Fruit fly (Drosophila melanogaster) whole organism, pupa: ENCODE data around the gene dpr2.
A peak's percentile ranks its signal among the peaks of the same experiment; 100 is the strongest.

Experiments
- CG10348 ChIP-seq: fragments of 200-800 bp; sonication (Bioruptor generic); IDR thresholded peaks from 2 replicates; pipeline ENCODE4 v1.3.6; 2022; ENCODE audit warnings: missing biosample characterization, missing genetic modification characterization
- CG12605 ChIP-seq: fragments of 200-800 bp; sonication (Bioruptor generic); IDR thresholded peaks from 2 replicates; pipeline ENCODE4 v1.3.6; 2022; ENCODE audit warnings: missing biosample characterization, missing genetic modification characterization
- CG13204 ChIP-seq: fragments of 200-800 bp; sonication (Bioruptor generic); optimal IDR thresholded peaks from 2 replicates; lab custom pipeline; 2018; ENCODE audit warnings: missing biosample characterization, mild to moderate bottlenecking, missing genetic modification characterization, moderate library complexity
- CG14655 ChIP-seq: fragments of 200-800 bp; sonication (Bioruptor generic); optimal IDR thresholded peaks from 3 replicates; lab custom pipeline; 2017; ENCODE audit warnings: mild to moderate bottlenecking, missing biosample characterization, missing genetic modification reagents, missing genetic modification characterization
- CG15710 ChIP-seq: fragments of 200-800 bp; sonication (Bioruptor generic); optimal IDR thresholded peaks from 2 replicates; lab custom pipeline; 2018; ENCODE audit warnings: missing biosample characterization, mild to moderate bottlenecking, missing genetic modification characterization, moderate library complexity
- CG17806 ChIP-seq: fragments of 200-800 bp; sonication (Bioruptor generic); optimal IDR thresholded peaks from 2 replicates; lab custom pipeline; 2018; ENCODE audit warnings: missing biosample characterization, mild to moderate bottlenecking, missing genetic modification characterization, moderate library complexity
- CG32121 ChIP-seq: fragments of 200-800 bp; sonication (Bioruptor generic); IDR thresholded peaks from 2 replicates; pipeline ENCODE4 v1.3.6; 2022; ENCODE audit warnings: missing biosample characterization, missing genetic modification characterization
- CG34367 ChIP-seq: fragments of 200-800 bp; sonication (Bioruptor generic); optimal IDR thresholded peaks from 2 replicates; lab custom pipeline; 2018; ENCODE audit warnings: missing biosample characterization, mild to moderate bottlenecking, missing genetic modification characterization
- CG4496 ChIP-seq: fragments of 200-800 bp; sonication (Bioruptor generic); IDR thresholded peaks from 3 replicates; pipeline ENCODE4 v1.3.6; 2022; ENCODE audit warnings: missing biosample characterization, missing genetic modification characterization
- CG8159 ChIP-seq: fragments of 200-800 bp; sonication (Bioruptor generic); optimal IDR thresholded peaks from 3 replicates; lab custom pipeline; 2018; ENCODE audit warnings: missing biosample characterization, mild to moderate bottlenecking, missing genetic modification characterization, moderate library complexity
- CG8301 ChIP-seq: fragments of 200-800 bp; sonication (Bioruptor generic); optimal IDR thresholded peaks from 2 replicates; lab custom pipeline; 2018; ENCODE audit warnings: missing biosample characterization, mild to moderate bottlenecking, missing genetic modification characterization
- CG9948 ChIP-seq: fragments of 200-800 bp; sonication (Bioruptor generic); optimal IDR thresholded peaks from 2 replicates; lab custom pipeline; 2018; ENCODE audit warnings: missing biosample characterization, mild to moderate bottlenecking, missing genetic modification characterization, moderate library complexity
- D1 ChIP-seq: fragments of 200-800 bp; sonication (Bioruptor generic); optimal IDR thresholded peaks from 2 replicates; lab custom pipeline; 2018; ENCODE audit warnings: missing biosample characterization, mild to moderate bottlenecking, missing genetic modification characterization, moderate library complexity
- EcR ChIP-seq: fragments of 200-800 bp; sonication (Bioruptor generic); optimal IDR thresholded peaks from 3 replicates; lab custom pipeline; 2019; ENCODE audit warnings: missing biosample characterization, missing genetic modification characterization, mild to moderate bottlenecking, moderate library complexity, missing genetic modification reagents
- Ets98B ChIP-seq: fragments of 200-800 bp; sonication (Bioruptor generic); IDR thresholded peaks from 2 replicates; pipeline ENCODE4 v1.3.6; 2022; ENCODE audit warnings: missing biosample characterization, missing genetic modification characterization
- Pif1A ChIP-seq: fragments of 200-800 bp; sonication (Bioruptor generic); optimal IDR thresholded peaks from 3 replicates; lab custom pipeline; 2016; ENCODE audit warnings: missing biosample characterization, missing genetic modification characterization
- Pif1B ChIP-seq: fragments of 200-800 bp; sonication (Bioruptor generic); optimal IDR thresholded peaks from 3 replicates; lab custom pipeline; 2016; ENCODE audit warnings: missing biosample characterization, missing genetic modification characterization
- Snoo ChIP-seq: fragments of 200-800 bp; sonication (Bioruptor generic); optimal IDR thresholded peaks from 3 replicates; lab custom pipeline; 2017; ENCODE audit warnings: missing biosample characterization, mild to moderate bottlenecking, missing genetic modification characterization, inconsistent platforms
- fd96Ca ChIP-seq: fragments of 200-800 bp; sonication (Bioruptor generic); IDR thresholded peaks from 3 replicates; pipeline ENCODE4 v1.3.6; 2022; ENCODE audit warnings: missing biosample characterization, missing genetic modification characterization
- gl ChIP-seq: fragments of 200-800 bp; sonication (Bioruptor generic); optimal IDR thresholded peaks from 2 replicates; lab custom pipeline; 2018; ENCODE audit warnings: missing biosample characterization, mild to moderate bottlenecking, missing genetic modification characterization
- rn ChIP-seq: fragments of 200-800 bp; sonication (Bioruptor generic); IDR thresholded peaks from 2 replicates; pipeline ENCODE4 v1.3.6; 2022; ENCODE audit warnings: missing biosample characterization, missing genetic modification characterization

dpr2 gene

DNA sequence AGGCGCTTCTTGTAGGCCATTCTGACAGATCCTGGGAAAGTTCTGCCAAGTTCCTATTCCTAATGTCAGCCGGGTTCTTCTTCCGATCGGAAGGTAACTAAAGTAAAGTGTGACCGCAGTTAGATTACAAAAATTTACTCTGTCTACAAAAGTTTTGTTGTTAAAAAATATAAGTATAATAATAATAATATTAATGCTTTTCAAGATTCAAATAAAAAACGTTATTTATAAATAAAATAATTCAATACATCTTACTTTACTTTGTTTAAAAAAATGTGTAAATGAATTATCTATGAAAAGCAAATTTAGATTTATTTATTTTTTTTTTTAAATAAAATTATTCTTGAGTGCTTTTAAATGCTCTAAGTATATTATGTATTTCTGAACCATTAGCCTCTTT, 11.2 kb upstream of the dpr2 start, which contains the start of gene abo:
Gene abo, minus strand, starts transcription at position 101 of the 400 bp plus-strand sequence.
- no peak for TF ChIP-seq CG32121 (GFP tag; lab: Robert Waterston, UW)
- TF ChIP-seq CG12605 (GFP tag; lab: Robert Waterston, UW) = no peak
- no peak for TF ChIP-seq D1 (tag; lab: Kevin White, UChicago)
- TF ChIP-seq CG10348 (GFP tag; lab: Robert Waterston, UW) = no peak
- TF ChIP-seq EcR = no peak
- TF ChIP-seq CG4496 (GFP tag; lab: Robert Waterston, UW) = no peak
- TF ChIP-seq CG9948 (tag; lab: Kevin White, UChicago) = no peak
- no peak for TF ChIP-seq CG34367
- TF ChIP-seq Ets98B = no peak
- TF ChIP-seq CG15710 (tag; lab: Kevin White, UChicago) = no peak
- no peak for TF ChIP-seq rn (GFP tag; lab: Robert Waterston, UW)
- TF ChIP-seq gl (tag; lab: Kevin White, UChicago) = no peak
- TF ChIP-seq Pif1A (GFP tag; lab: Kevin White, UChicago) = no peak
- no peak for TF ChIP-seq CG13204 (GFP tag; lab: Kevin White, UChicago)
- no peak for TF ChIP-seq CG17806 (tag; lab: Kevin White, UChicago)
- no peak for TF ChIP-seq CG8159 (tag; lab: Kevin White, UChicago)

DNA sequence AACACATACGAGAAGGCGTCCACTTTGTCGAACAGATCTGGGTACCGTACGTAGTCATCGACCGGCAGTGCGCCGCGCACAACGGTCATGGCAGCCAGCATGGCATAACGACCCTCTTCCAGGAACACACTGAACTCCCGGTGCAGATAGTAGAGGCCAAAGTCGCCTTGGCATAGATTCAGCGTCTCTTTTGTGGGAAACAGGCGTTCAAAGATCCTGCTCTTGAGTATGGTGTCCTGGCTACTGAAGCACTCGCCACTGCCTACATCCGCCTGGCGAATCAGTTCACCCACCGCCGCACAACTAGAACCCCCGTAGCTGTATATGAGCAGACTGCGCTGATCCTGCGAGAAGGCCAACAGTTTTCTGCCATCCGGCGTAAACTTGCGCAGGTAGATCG, 10.7 kb upstream of the dpr2 start:
- no peak for TF ChIP-seq CG14655 (GFP tag; lab: Kevin White, UChicago)
- no peak for TF ChIP-seq D1 (tag; lab: Kevin White, UChicago)
- no peak for TF ChIP-seq EcR
- TF ChIP-seq Pif1B (GFP tag; lab: Kevin White, UChicago) = no peak
- TF ChIP-seq gl (tag; lab: Kevin White, UChicago) = no peak
- TF ChIP-seq CG4496 (GFP tag; lab: Robert Waterston, UW) = no peak
- no peak for TF ChIP-seq CG34367
- no peak for TF ChIP-seq Pif1A (GFP tag; lab: Kevin White, UChicago)
- TF ChIP-seq Ets98B = no peak
- no peak for TF ChIP-seq CG13204 (GFP tag; lab: Kevin White, UChicago)
- no peak for TF ChIP-seq CG8301
- no peak for TF ChIP-seq CG17806 (tag; lab: Kevin White, UChicago)
- TF ChIP-seq, all 21 proteins: peak for 0

DNA sequence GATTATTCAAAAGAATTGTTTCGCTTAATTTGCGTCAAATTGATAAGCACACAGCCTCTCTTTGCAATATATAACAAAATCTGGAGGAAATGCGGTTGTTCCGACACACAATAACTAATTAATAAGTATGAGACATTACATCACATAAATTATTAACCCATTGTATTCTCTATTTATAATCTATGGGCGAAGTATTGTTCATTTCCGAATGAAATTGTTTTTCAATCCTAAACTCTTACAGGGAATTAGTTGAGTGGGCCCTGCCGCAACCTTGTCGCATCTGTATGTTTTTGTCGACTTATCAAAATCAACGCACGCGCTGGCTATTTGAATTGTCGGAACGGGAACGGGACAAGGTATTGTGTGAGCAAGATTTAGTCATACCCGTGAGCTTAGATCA, 8.3 kb upstream of the dpr2 start, which contains the start of gene CG16743:
Gene CG16743, plus strand, starts transcription at position 57 of the 400 bp plus-strand sequence.
- TF ChIP-seq CG12605 (GFP tag; lab: Robert Waterston, UW) = no peak
- TF ChIP-seq CG15710 (tag; lab: Kevin White, UChicago) = no peak
- TF ChIP-seq CG17806 (tag; lab: Kevin White, UChicago) = no peak
- no peak for TF ChIP-seq gl (tag; lab: Kevin White, UChicago)
- no peak for TF ChIP-seq CG13204 (GFP tag; lab: Kevin White, UChicago)
- TF ChIP-seq EcR = no peak
- no peak for TF ChIP-seq Ets98B
- TF ChIP-seq D1 (tag; lab: Kevin White, UChicago) = no peak
- no peak for TF ChIP-seq CG9948 (tag; lab: Kevin White, UChicago)
- no peak for TF ChIP-seq CG8301
- TF ChIP-seq Snoo (tag; lab: Kevin White, UChicago) = no peak
- no peak for TF ChIP-seq CG32121 (GFP tag; lab: Robert Waterston, UW)
- no peak for TF ChIP-seq fd96Ca
- TF ChIP-seq CG4496 (GFP tag; lab: Robert Waterston, UW) = no peak
- TF ChIP-seq CG14655 (GFP tag; lab: Kevin White, UChicago) = no peak
- no peak for TF ChIP-seq CG8159 (tag; lab: Kevin White, UChicago)
- no peak for TF ChIP-seq Pif1A (GFP tag; lab: Kevin White, UChicago)
- TF ChIP-seq CG34367 = no peak
- TF ChIP-seq rn (GFP tag; lab: Robert Waterston, UW) = no peak

DNA sequence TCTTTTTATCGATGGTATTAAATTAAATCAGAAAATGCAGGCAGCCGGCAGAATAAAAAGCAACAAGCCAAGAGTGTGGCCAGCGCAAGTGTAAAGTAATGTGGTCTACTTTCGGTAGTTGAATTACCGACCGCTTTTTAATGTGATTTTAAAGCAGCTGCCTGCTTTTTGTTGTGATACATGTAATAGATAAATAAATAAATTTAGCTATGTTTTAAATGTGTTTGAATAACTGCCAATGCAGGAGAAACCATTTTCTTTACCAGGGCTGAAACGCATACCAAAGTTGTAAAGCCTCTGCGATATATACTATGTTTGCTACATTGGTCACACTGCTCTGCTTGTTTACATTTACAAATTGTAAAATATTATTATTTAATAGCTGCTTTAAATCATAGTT, 6.2 kb upstream of the dpr2 start, which contains the start of the genes Tmem214 and YL-1:
Gene Tmem214, minus strand, starts transcription at position 142 of the 400 bp plus-strand sequence.
Gene YL-1, plus strand, starts transcription at position 310 of the 400 bp plus-strand sequence.
- TF ChIP-seq fd96Ca = 0 out of 3 replicates have a peak, but pooled peaks have one; percentile 14
- no peak for TF ChIP-seq CG8301
- peak; percentile 0 for TF ChIP-seq CG8159 (tag; lab: Kevin White, UChicago)
- TF ChIP-seq, all 21 proteins: peak for 2

DNA sequence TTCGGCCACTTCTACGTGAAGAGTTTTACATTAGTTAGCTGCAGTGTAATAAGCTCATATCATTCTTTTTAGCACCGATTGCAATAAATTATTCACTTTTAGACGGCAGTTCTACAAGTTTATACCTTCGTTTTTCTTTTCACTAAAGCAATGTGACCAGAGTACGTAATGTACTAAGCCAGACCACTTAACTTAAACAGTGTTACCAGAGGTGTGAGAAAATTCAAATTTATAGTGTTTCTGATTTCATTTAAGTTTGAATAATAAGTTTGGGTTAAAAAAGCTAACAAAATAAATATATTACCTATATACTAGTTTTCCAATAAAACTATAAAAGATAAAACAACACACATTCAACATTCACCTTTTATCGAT, 4.0 kb upstream of the dpr2 start:
- TF ChIP-seq CG32121 (GFP tag; lab: Robert Waterston, UW) (no peak), CG14655 (GFP tag; lab: Kevin White, UChicago) (no peak), Ets98B (no peak), CG4496 (GFP tag; lab: Robert Waterston, UW) (no peak; the same call in 2 of the 3 replicates), gl (tag; lab: Kevin White, UChicago) (no peak), D1 (tag; lab: Kevin White, UChicago) (no peak), CG9948 (tag; lab: Kevin White, UChicago) (no peak), CG12605 (GFP tag; lab: Robert Waterston, UW) (no peak), CG15710 (tag; lab: Kevin White, UChicago) (no peak), CG34367 (no peak), CG17806 (tag; lab: Kevin White, UChicago) (no peak), EcR (no peak)

DNA sequence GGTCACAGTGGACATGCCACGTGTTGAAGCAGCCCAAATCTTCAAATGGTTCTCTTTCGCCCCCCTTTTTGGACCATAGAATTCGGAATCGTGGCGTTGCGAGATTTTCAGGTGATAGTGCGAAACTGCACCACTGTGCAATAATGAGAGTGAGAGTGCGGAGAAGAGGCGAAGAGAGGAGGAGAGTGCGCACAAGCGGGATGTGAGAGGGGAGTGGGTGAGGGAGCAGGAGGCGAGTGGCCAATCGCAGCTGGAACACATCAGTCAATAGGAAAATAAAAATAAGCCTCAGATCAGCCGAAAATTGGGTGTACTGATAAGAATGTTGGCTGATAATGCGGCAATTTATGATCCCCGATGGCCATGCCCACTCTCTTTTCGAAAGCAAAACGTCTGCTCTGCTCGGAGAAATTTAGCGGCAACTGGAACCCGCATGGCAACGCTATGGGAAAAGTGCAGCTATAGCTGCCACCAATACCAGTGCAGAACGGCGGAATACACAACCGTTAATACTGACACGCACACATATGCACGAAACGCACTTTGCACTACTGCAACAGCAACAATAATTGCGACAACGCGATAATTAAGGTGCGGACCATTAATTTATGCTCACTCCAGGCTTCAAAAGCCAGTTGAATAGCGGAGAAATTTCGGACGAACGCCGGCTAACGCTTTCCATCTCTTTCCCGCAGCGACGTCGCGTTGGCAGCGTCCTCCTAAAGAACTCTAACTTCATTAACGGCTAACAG, 3.5 kb upstream of the dpr2 start:
- TF ChIP-seq Pif1A (GFP tag; lab: Kevin White, UChicago) (no peak), CG9948 (tag; lab: Kevin White, UChicago) (no peak), rn (GFP tag; lab: Robert Waterston, UW) (no peak), fd96Ca (0 out of 3 replicates have a peak, but pooled peaks have one; percentile 22), CG8159 (tag; lab: Kevin White, UChicago) (peak; percentile 33), CG10348 (GFP tag; lab: Robert Waterston, UW) (no peak), CG34367 (no peak), Pif1B (GFP tag; lab: Kevin White, UChicago) (peak; percentile 28), D1 (tag; lab: Kevin White, UChicago) (no peak), EcR (peak; percentile 52), Snoo (tag; lab: Kevin White, UChicago) (peak; percentile 7), CG14655 (GFP tag; lab: Kevin White, UChicago) (no peak), CG13204 (GFP tag; lab: Kevin White, UChicago) (no peak), CG15710 (tag; lab: Kevin White, UChicago) (peak; percentile 18), CG32121 (GFP tag; lab: Robert Waterston, UW) (peak; percentile 38; the same call in 1 of the 2 replicates), CG4496 (GFP tag; lab: Robert Waterston, UW) (peak; percentile 58), CG12605 (GFP tag; lab: Robert Waterston, UW) (peak; percentile 38; the same call in 1 of the 2 replicates), Ets98B (peak; percentile 61), gl (tag; lab: Kevin White, UChicago) (peak; percentile 79), CG8301 (peak; percentile 52)
